Worm (Caenorhabditis elegans): Measurements from ENCODE around the gene C01G10.10.

DNA sequence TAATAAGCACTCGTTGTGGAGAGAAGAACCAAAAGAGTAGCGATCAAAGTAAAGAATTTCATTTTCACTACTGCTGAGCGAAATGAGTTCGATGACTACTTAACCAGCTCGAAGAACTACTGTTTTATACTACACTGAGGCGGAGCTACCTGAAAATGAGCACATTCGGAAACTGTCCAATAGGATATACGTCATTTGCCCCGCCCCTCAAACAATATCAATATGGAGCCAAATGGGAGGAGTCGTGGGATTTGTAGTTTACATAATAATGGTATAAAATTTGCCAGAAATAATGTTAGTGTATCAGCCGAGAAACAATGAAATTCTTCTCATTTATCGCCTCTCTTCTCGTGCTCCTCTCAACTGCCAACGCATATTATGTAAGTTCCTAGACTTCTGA is 7.2 kb upstream of the C01G10.10 start, which contains the start of the genes C01G10.5 and C01G10.4:
- TF ChIP-seq F13H6.1 (tag; optimal IDR thresholded peaks at IDR 0.05) (no peak), unc-39 (tag; optimal IDR thresholded peaks at IDR 0.05) (no peak), snpc-4 (tag; optimal IDR thresholded peaks at IDR 0.05) (no peak), ztf-4 (tag; optimal IDR thresholded peaks at IDR 0.05) (no peak), nhr-25 (tag; optimal IDR thresholded peaks at IDR 0.05) (no peak)
